Worm (Caenorhabditis elegans) whole organism, L4 larva: Measurements from ENCODE around the gene wdr-31.

Experiments
- D1046.2 ChIP-seq: fragments of 200-800 bp; sonication (Bioruptor generic); IDR thresholded peaks from 2 replicates; pipeline ENCODE4 v1.3.6; 2022; ENCODE audit warnings: missing genetic modification characterization, missing compliant biosample characterization
- F44E2.7 ChIP-seq: fragments of 200-800 bp; sonication (Bioruptor generic); IDR thresholded peaks from 2 replicates; pipeline ENCODE4 v2.1.2; 2022; ENCODE audit warnings: missing genetic modification characterization, missing compliant biosample characterization
- T26A8.4 ChIP-seq: fragments of 200-800 bp; sonication (Bioruptor generic); IDR thresholded peaks from 2 replicates; pipeline ENCODE4 v1.3.6; 2022; ENCODE audit warnings: missing genetic modification characterization, missing compliant biosample characterization
- aha-1 ChIP-seq: fragments of 150-350 bp; peaks from one replicate; lab custom pipeline; 2014; ENCODE audit warnings: missing biosample characterization, missing genetic modification characterization
- ceh-62 ChIP-seq: sonication (generic microtip); optimal IDR thresholded peaks from 2 replicates; lab custom pipeline; 2017; ENCODE audit warnings: missing biosample characterization, missing genetic modification characterization
- daf-16 ChIP-seq, 3 experiments: sonication (generic microtip); optimal IDR thresholded peaks; 2 replicates each; lab custom pipeline; 2016 to 2017; ENCODE audit warnings: missing genetic modification characterization in 3 of 3, missing genetic modification reagents in 3 of 3, mild to moderate bottlenecking in 2 of 3, missing compliant biosample characterization in 2 of 3, missing biosample characterization in 1 of 3, moderate library complexity in 1 of 3
- dmd-9 ChIP-seq: fragments of 200-800 bp; sonication (Bioruptor generic); IDR thresholded peaks from 2 replicates; pipeline ENCODE4 v1.3.6; 2022; ENCODE audit warnings: missing genetic modification reagents, missing genetic modification characterization, missing compliant biosample characterization
- gei-8 ChIP-seq: fragments of 200-800 bp; sonication (Bioruptor generic); optimal IDR thresholded peaks from 2 replicates; lab custom pipeline; 2018; ENCODE audit warnings: mild to moderate bottlenecking, missing genetic modification characterization, missing compliant biosample characterization
- hlh-30 ChIP-seq: sonication (generic microtip); optimal IDR thresholded peaks from 2 replicates; lab custom pipeline; 2017; ENCODE audit warnings: antibody characterized with exemption, mild to moderate bottlenecking, missing genetic modification characterization, missing compliant biosample characterization; ENCODE audit not compliant: insufficient read depth
- hmg-1.1 ChIP-seq: fragments of 200-800 bp; sonication (Bioruptor generic); IDR thresholded peaks from 2 replicates; pipeline ENCODE4 v1.3.6; 2022; ENCODE audit warnings: missing genetic modification reagents, missing genetic modification characterization, missing compliant biosample characterization
- jun-1 ChIP-seq: fragments of 150-350 bp; optimal IDR thresholded peaks from 2 replicates; lab custom pipeline; 2014; ENCODE audit warnings: missing biosample characterization, missing genetic modification reagents, missing genetic modification characterization
- lim-7 ChIP-seq: fragments of 200-800 bp; sonication (Bioruptor generic); IDR thresholded peaks from 2 replicates; pipeline ENCODE4 v1.3.6; 2022; ENCODE audit warnings: missing genetic modification characterization, missing compliant biosample characterization
- lin-39 ChIP-seq: fragments of 150-350 bp; optimal IDR thresholded peaks from 2 replicates; lab custom pipeline; 2014; ENCODE audit warnings: missing biosample characterization, missing genetic modification reagents, missing genetic modification characterization
- lsy-2 ChIP-seq, 2 experiments: fragments of 150-350 bp in 1 of 2; sonication (generic microtip) in 1 of 2; optimal IDR thresholded peaks; 2 replicates each; lab custom pipeline; 2014 to 2017; ENCODE audit warnings: missing biosample characterization in 2 of 2, missing genetic modification characterization in 2 of 2
- nhr-10 ChIP-seq: fragments of 150-350 bp; optimal IDR thresholded peaks from 2 replicates; lab custom pipeline; 2014; ENCODE audit warnings: missing biosample characterization, missing genetic modification characterization
- nhr-102 ChIP-seq: sonication (generic microtip); optimal IDR thresholded peaks from 2 replicates; lab custom pipeline; 2016; ENCODE audit warnings: mild to moderate bottlenecking, missing genetic modification characterization, moderate library complexity, missing compliant biosample characterization
- nhr-111 ChIP-seq: fragments of 200-800 bp; sonication (Bioruptor generic); optimal IDR thresholded peaks from 2 replicates; lab custom pipeline; 2018; ENCODE audit warnings: mild to moderate bottlenecking, missing genetic modification characterization, missing compliant biosample characterization
- nhr-25 ChIP-seq: sonication (generic microtip); optimal IDR thresholded peaks from 2 replicates; lab custom pipeline; 2017; ENCODE audit warnings: missing genetic modification characterization, mild to moderate bottlenecking, missing compliant biosample characterization, antibody characterized with exemption, moderate library complexity, borderline replicate concordance; ENCODE audit not compliant: insufficient read depth
- nhr-76 ChIP-seq: fragments of 150-350 bp; optimal IDR thresholded peaks from 2 replicates; lab custom pipeline; 2014; ENCODE audit warnings: missing biosample characterization, missing genetic modification characterization
- pqm-1 ChIP-seq: sonication (generic microtip); optimal IDR thresholded peaks from 2 replicates; lab custom pipeline; 2017; ENCODE audit warnings: missing biosample characterization, missing genetic modification characterization
- set-16 ChIP-seq: fragments of 200-800 bp; sonication (Bioruptor generic); IDR thresholded peaks from 2 replicates; pipeline ENCODE4 v1.3.6; 2022; ENCODE audit warnings: missing genetic modification reagents, missing genetic modification characterization, missing compliant biosample characterization
- tra-1 ChIP-seq: fragments of 200-800 bp; sonication (Bioruptor generic); IDR thresholded peaks from 2 replicates; pipeline ENCODE4 v1.3.6; 2022; ENCODE audit warnings: missing genetic modification reagents, missing genetic modification characterization, missing compliant biosample characterization
- unc-39 ChIP-seq: sonication (generic microtip); optimal IDR thresholded peaks from 2 replicates; lab custom pipeline; 2017; ENCODE audit warnings: missing biosample characterization, missing genetic modification characterization
- unc-62 ChIP-seq, 3 experiments: fragments of 150-350 bp in 1 of 3; sonication (generic microtip); optimal IDR thresholded peaks in 2 of 3; peaks in 1 of 3; 1 replicate in 1 of 3; 2 replicates in 2 of 3; lab custom pipeline; 2014 to 2017; ENCODE audit warnings: missing biosample characterization in 3 of 3, missing genetic modification characterization in 3 of 3, missing genetic modification reagents in 3 of 3, missing genotype in 1 of 3
- vab-7 ChIP-seq: fragments of 200-800 bp; sonication (Bioruptor generic); IDR thresholded peaks from 2 replicates; pipeline ENCODE4 v1.3.6; 2022; ENCODE audit warnings: missing genetic modification reagents, missing genetic modification characterization, missing compliant biosample characterization
- zag-1 ChIP-seq: fragments of 150-350 bp; optimal IDR thresholded peaks from 2 replicates; lab custom pipeline; 2014; ENCODE audit warnings: missing biosample characterization, missing genetic modification characterization
- zip-11 ChIP-seq: fragments of 200-800 bp; sonication (Bioruptor generic); IDR thresholded peaks from 2 replicates; pipeline ENCODE4 v1.3.6; 2022; ENCODE audit warnings: missing genetic modification characterization, missing compliant biosample characterization

wdr-31 gene

DNA sequence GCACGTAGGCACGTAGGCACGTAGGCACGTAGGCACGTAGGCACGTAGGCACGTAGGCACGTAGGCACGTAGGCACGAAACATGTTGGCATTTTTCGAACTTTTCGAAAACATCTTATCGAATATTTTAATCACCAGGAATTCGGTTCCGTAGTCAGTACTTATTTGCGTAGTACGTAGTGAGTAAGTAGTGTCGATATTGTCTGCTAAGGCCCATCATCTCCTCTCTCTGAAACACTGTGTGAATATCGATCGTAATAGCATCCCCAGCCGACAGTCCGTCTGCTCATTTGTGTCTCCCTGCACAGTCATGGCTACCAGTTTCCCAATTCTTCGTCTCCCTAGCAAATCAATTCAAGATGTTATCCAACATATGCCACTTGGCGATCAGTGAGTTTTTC is 27.0 kb upstream of the wdr-31 start, which contains the start of gene fbxb-106:
fbxb-106 (plus strand) TSS at position 301 of the 400 bp plus-strand sequence.
- TF ChIP-seq F44E2.7 (GFP tag; lab: Robert Waterston, UW) (no peak), nhr-111 (GFP tag; lab: Kevin White, UChicago) (no peak), gei-8 (GFP tag; lab: Kevin White, UChicago) (no peak), dmd-9 (GFP tag; lab: Robert Waterston, UW) (no peak), unc-39 (tag; lab: Kevin White, UChicago) (no peak), daf-16 (GFP tag; optimal IDR thresholded peaks at IDR 0.05; lab: Kevin White, UChicago) (no peak), daf-16 (tag; optimal IDR thresholded peaks at IDR 0.05; lab: Kevin White, UChicago) (no peak), ceh-62 (tag; lab: Kevin White, UChicago) (no peak), lsy-2 (tag; optimal IDR thresholded peaks at IDR 0.05; lab: Kevin White, UChicago) (no peak), lin-39 (tag; lab: Kevin White, UChicago) (no peak), T26A8.4 (GFP tag; lab: Robert Waterston, UW) (no peak)
- TF ChIP-seq, all 104 proteins: peak for 0

DNA sequence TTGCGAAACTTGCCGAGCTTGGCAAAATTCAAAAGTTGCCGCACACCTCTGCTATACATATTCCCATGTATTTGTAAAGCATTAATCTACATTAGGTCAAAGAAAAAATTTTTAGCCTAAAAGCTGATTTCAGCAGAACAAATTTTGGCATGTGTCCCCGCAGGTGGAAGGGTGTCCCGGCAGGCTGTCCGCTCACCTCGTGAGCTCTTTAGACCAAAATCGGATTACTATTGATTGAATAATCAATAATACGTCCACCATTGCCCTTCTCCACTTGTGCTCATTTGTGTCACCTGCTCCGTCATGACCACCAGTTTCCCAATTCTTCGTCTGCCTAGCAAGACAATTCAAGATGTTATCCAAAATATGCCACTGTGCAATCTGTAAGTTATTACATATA is 23.4 kb upstream of the wdr-31 start, which contains the start of gene fbxb-107:
fbxb-107 (plus strand) TSS at position 297 of the 400 bp plus-strand sequence.
- TF ChIP-seq vab-7 (GFP tag; lab: Robert Waterston, UW): no peak
- no peak for TF ChIP-seq nhr-102 (tag; lab: Kevin White, UChicago)
- TF ChIP-seq zag-1 (tag; lab: Kevin White, UChicago): no peak
- TF ChIP-seq nhr-76 (tag; lab: Kevin White, UChicago): no peak
- TF ChIP-seq lin-39 (tag; lab: Kevin White, UChicago): no peak
- no peak for TF ChIP-seq pqm-1 (tag; lab: Kevin White, UChicago)
- TF ChIP-seq daf-16 (GFP tag; optimal IDR thresholded peaks at IDR 0.05; lab: Kevin White, UChicago): no peak
- no peak for TF ChIP-seq daf-16 (tag; optimal IDR thresholded peaks at IDR 0.05; lab: Kevin White, UChicago)
- TF ChIP-seq hlh-30 (tag; lab: Kevin White, UChicago): no peak
- no peak for TF ChIP-seq lim-7 (GFP tag; lab: Robert Waterston, UW)

DNA sequence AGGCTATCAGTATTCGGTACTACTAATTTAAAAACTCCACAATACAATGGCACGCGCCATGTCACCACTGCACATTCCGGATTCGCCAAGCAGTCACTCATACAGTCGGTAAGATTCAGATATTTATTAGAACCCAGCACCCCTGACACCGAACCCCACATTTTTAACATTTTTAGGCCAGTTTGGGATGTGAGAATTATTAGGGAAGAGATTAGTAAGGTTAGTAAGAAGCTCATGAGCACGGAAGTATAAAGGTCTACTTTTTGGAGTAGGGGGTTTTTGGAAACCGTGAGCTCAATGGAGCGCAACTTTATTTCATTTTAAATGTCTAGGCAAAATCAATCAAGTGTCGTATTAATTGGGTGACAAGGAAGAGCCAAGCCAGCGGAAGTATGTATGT is 22.9 kb upstream of the wdr-31 start, which contains the start of gene F29A7.8:
F29A7.8 (minus strand) TSS at position 101 of the 400 bp plus-strand sequence.
- TF ChIP-seq nhr-10 (tag; lab: Kevin White, UChicago) (no peak), aha-1 (tag; lab: Kevin White, UChicago) (peak; percentile 12)

DNA sequence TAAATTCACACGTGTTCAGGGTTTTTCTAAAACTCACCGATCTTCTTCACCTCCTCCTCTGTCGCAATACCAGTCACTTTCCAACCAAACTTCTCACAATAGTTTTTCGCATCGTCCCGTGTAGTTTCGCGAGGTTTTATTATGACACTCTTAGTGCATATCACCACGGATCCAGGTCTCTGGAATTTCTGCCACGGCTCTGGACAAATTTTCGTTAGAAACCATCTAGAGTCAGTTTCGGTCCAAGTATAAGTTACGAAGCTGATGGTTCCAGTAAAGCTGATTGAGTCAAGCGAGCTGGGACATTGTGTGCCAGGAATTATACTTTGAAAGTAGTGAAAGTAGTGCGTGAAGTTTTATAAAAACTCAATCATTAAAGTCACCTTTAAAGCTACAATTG is 21.3 kb upstream of the wdr-31 start:
- TF ChIP-seq D1046.2 (GFP tag; lab: Robert Waterston, UW) (no peak), unc-62 (GFP tag; optimal IDR thresholded peaks at IDR 0.05 in 1 of 2; lab: Kevin White, UChicago) (peak in 1 of 2 experiments; percentile 94), unc-62 (tag; optimal IDR thresholded peaks at IDR 0.05; lab: Kevin White, UChicago) (no peak), aha-1 (tag; lab: Kevin White, UChicago) (peak; percentile 53)

DNA sequence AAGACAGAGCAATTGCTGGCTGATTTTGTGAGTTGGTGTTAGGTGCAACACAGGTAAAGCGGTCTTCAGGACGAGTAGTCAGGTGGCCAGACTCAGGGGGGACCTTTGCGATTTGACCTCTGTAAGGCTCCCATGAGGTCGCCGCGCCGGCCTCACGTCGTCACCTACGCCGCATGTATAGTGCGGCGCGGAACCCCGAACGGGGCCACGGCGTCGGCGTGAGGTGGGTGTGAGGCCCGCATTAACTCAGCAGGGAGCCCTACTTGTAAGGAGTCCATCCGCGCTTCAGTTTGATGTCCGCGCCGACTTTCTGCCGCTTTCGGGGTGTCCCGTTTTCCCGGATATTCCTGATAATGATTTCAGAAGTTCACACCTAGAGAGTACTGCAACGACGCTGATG is 19.5 kb upstream of the wdr-31 start:
- no peak for TF ChIP-seq vab-7 (GFP tag; lab: Robert Waterston, UW)
- peak; percentile 91 for TF ChIP-seq set-16 (GFP tag; lab: Robert Waterston, UW)
- TF ChIP-seq jun-1 (tag; lab: Kevin White, UChicago): no peak

DNA sequence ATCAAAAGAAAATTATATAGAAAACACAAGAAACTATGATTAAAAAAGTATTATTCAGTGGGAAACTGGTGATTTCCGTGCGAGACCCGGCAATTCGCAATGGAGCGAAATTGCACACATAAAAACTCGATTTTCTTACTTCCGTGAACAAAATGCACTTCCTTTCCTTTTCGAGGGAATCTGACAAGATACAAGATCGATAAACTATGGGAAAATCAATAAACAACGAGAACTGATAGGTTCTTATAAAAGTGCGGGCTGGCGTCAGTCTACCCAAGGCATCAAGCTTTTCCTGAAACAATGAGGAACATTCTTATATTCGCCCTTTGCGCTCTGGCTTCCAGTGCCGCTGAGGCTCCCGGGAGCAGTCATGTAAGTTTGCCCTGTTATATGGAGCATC is 17.9 kb upstream of the wdr-31 start, which contains the start of gene F29A7.3:
F29A7.3 (plus strand) TSS at position 301 of the 400 bp plus-strand sequence.
- TF ChIP-seq hmg-1.1 (GFP tag; lab: Robert Waterston, UW): no peak
- no peak for TF ChIP-seq jun-1 (tag; lab: Kevin White, UChicago)
- no peak for TF ChIP-seq tra-1 (GFP tag; lab: Robert Waterston, UW)
- no peak for TF ChIP-seq nhr-25
- TF ChIP-seq zip-11 (GFP tag; lab: Robert Waterston, UW): no peak
